Worm (Caenorhabditis elegans) whole organism, L2 larva: ENCODE results near the gene C17A2.2.
A peak's percentile ranks its signal among the peaks of the same experiment; 100 is the strongest.

Experiments used
- C34F6.9 ChIP-seq: fragments of 150-350 bp; optimal IDR thresholded peaks from 2 replicates; lab custom pipeline; 2014; ENCODE audit warnings: missing biosample characterization, missing genetic modification characterization
- Y55F3AM.14 ChIP-seq: fragments of 200-800 bp; sonication (Bioruptor generic); optimal IDR thresholded peaks from 2 replicates; lab custom pipeline; 2018; ENCODE audit warnings: mild to moderate bottlenecking, missing genetic modification characterization, missing compliant biosample characterization
- alr-1 ChIP-seq: fragments of 150-350 bp; optimal IDR thresholded peaks from 2 replicates; lab custom pipeline; 2014; ENCODE audit warnings: missing biosample characterization, missing genetic modification characterization
- ama-1 ChIP-seq: fragments of 150-350 bp; optimal IDR thresholded peaks from 2 replicates; lab custom pipeline; 2018; ENCODE audit warnings: inconsistent platforms
- blmp-1 ChIP-seq: sonication (generic microtip); optimal IDR thresholded peaks from 2 replicates; lab custom pipeline; 2017; ENCODE audit warnings: missing genetic modification characterization, mild to moderate bottlenecking, missing compliant biosample characterization, antibody characterized with exemption, moderate library complexity; ENCODE audit not compliant: insufficient read depth
- ceh-16 ChIP-seq: fragments of 150-350 bp; optimal IDR thresholded peaks from 2 replicates; lab custom pipeline; 2014; ENCODE audit warnings: missing biosample characterization, missing genetic modification characterization
- egl-27 ChIP-seq: sonication (generic microtip); optimal IDR thresholded peaks from 3 replicates; lab custom pipeline; 2017; ENCODE audit warnings: missing biosample characterization, missing genetic modification reagents, missing genetic modification characterization
- lin-11 ChIP-seq: fragments of 150-350 bp; sonication (generic microtip); optimal IDR thresholded peaks from 2 replicates; lab custom pipeline; 2014; ENCODE audit warnings: missing biosample characterization, missing genetic modification characterization, inconsistent platforms, mixed read lengths
- lin-39 ChIP-seq: fragments of 150-350 bp; optimal IDR thresholded peaks from 2 replicates; lab custom pipeline; 2014; ENCODE audit warnings: missing biosample characterization, missing genetic modification reagents, missing genetic modification characterization
- lsy-2 ChIP-seq, 2 experiments: fragments of 150-350 bp in 1 of 2; sonication (generic microtip) in 1 of 2; optimal IDR thresholded peaks; 2 replicates each; lab custom pipeline; 2014 to 2017; ENCODE audit warnings: missing biosample characterization in 2 of 2, missing genetic modification characterization in 2 of 2
- mab-5 ChIP-seq: fragments of 150-350 bp; optimal IDR thresholded peaks from 2 replicates; lab custom pipeline; 2014; ENCODE audit warnings: missing biosample characterization, missing genetic modification characterization
- nhr-10 ChIP-seq: sonication (generic microtip); optimal IDR thresholded peaks from 2 replicates; lab custom pipeline; 2017; ENCODE audit warnings: missing biosample characterization, missing genetic modification characterization
- nhr-11 ChIP-seq: fragments of 150-350 bp; optimal IDR thresholded peaks from 2 replicates; lab custom pipeline; 2014; ENCODE audit warnings: missing biosample characterization, missing genetic modification characterization
- nhr-12 ChIP-seq: fragments of 150-350 bp; optimal IDR thresholded peaks from 2 replicates; lab custom pipeline; 2014; ENCODE audit warnings: missing biosample characterization, missing genetic modification characterization
- nhr-129 ChIP-seq: fragments of 150-350 bp; optimal IDR thresholded peaks from 2 replicates; lab custom pipeline; 2014; ENCODE audit warnings: missing biosample characterization, missing genetic modification characterization
- nhr-21 ChIP-seq: fragments of 150-350 bp; optimal IDR thresholded peaks from 2 replicates; lab custom pipeline; 2014; ENCODE audit warnings: missing biosample characterization, missing genetic modification characterization
- nhr-23 ChIP-seq: fragments of 150-350 bp; optimal IDR thresholded peaks from 2 replicates; lab custom pipeline; 2014; ENCODE audit warnings: missing biosample characterization, missing genetic modification reagents, missing genetic modification characterization
- nhr-237 ChIP-seq: fragments of 150-350 bp; optimal IDR thresholded peaks from 2 replicates; lab custom pipeline; 2014; ENCODE audit warnings: missing biosample characterization, missing genetic modification characterization
- nhr-6 ChIP-seq: fragments of 150-350 bp; optimal IDR thresholded peaks from 2 replicates; lab custom pipeline; 2014; ENCODE audit warnings: missing biosample characterization, missing genetic modification characterization
- nhr-77 ChIP-seq: fragments of 150-350 bp; optimal IDR thresholded peaks from 2 replicates; lab custom pipeline; 2014; ENCODE audit warnings: missing biosample characterization, missing genetic modification characterization
- peb-1 ChIP-seq: fragments of 150-350 bp; optimal IDR thresholded peaks from 2 replicates; lab custom pipeline; 2014; ENCODE audit warnings: missing biosample characterization, missing genetic modification characterization
- skn-1 ChIP-seq: sonication (generic microtip); optimal IDR thresholded peaks from 2 replicates; lab custom pipeline; 2017; ENCODE audit warnings: missing biosample characterization, missing genetic modification characterization
- sma-3 ChIP-seq: sonication (generic microtip); optimal IDR thresholded peaks from 2 replicates; lab custom pipeline; 2016; ENCODE audit warnings: missing genetic modification reagents, missing genetic modification characterization, missing compliant biosample characterization
- sma-9 ChIP-seq, 2 experiments: fragments of 150-350 bp in 1 of 2; sonication (generic microtip) in 1 of 2; optimal IDR thresholded peaks; 2 replicates each; lab custom pipeline; 2014 to 2016; ENCODE audit warnings: missing genetic modification characterization in 2 of 2, mild to moderate bottlenecking in 1 of 2, missing biosample characterization in 1 of 2, missing compliant biosample characterization in 1 of 2, missing genetic modification reagents in 1 of 2, moderate library complexity in 1 of 2
- snpc-4 ChIP-seq: fragments of 150-350 bp; optimal IDR thresholded peaks from 2 replicates; lab custom pipeline; 2014; ENCODE audit warnings: missing biosample characterization, missing genetic modification characterization
- unc-62 ChIP-seq: fragments of 150-350 bp; optimal IDR thresholded peaks from 2 replicates; lab custom pipeline; 2014; ENCODE audit warnings: missing biosample characterization, missing genetic modification reagents, missing genetic modification characterization
- ztf-1 ChIP-seq: fragments of 200-800 bp; sonication (Bioruptor generic); conservative IDR thresholded peaks from 2 replicates; pipeline ENCODE4 v1.3.6; 2022; ENCODE audit warnings: missing genetic modification characterization, missing compliant biosample characterization

Gene C17A2.2

ce11 chrII:3816251-3816849 lies 29.8 kb upstream of the C17A2.2 start, which contains the start of gene fbxa-24:
Gene fbxa-24, plus strand, starts transcription at chrII:3816526.
- TF ChIP-seq nhr-129 (tag; lab: Kevin White, UChicago), result peak; percentile 5
- TF ChIP-seq lsy-2 (tag; optimal IDR thresholded peaks at IDR 0.05; lab: Kevin White, UChicago), result peak in 1 of 2 experiments; percentile 42
- TF ChIP-seq, all 48 proteins: peak for 2; not testable (repeated sequence) for 46

DNA sequence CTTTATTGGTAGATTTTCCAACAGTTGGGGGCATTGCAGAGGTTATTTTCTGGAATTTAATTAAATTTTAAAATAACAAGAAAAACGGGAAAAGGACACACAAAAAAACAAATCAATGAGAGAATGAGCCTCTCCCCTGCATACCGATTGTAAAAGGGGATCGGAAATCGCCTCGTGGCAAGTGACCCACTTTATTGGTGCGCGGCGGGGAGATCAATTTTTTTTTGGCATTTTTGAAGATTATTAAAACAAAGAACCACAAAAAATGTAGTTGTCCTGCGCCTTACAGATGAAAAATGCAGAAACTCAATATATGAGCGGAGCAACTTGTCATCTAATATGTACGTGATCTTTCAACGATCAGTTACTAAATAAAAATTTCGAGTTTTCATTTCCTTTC lies 24.9 kb upstream of the C17A2.2 start, which contains the start of gene F54D10.7:
Gene F54D10.7, minus strand, starts transcription at position 49 of the 400 bp plus-strand sequence.
- TF ChIP-seq nhr-10 (tag; lab: Kevin White, UChicago), result no peak

DNA sequence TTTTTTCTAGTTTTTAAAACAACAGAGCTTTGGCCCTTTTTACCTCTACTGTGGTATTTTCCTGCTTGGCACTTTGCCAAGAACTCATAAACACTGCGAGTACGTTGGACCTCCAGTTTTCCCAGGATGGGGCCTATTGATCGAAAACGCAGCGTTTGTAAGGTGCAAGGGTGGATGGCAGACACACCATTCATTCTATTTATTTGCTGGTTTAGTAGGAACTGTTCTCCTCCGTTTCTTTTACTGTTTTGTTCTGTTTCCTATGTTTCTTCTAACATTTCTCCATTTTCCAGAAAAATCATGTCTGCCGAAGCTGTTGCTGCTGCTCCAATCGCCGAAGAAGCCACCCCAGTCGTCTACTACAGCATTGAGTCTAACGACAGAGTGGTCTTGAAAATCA lies 22.3 kb upstream of the C17A2.2 start, which contains the start of gene skr-15:
Gene skr-15, plus strand, starts transcription at position 301 of the 400 bp plus-strand sequence.
- TF ChIP-seq sma-9 (GFP tag; optimal IDR thresholded peaks at IDR 0.05; lab: Kevin White, UChicago) (no peak), sma-9 (tag; optimal IDR thresholded peaks at IDR 0.05; lab: Kevin White, UChicago) (no peak), lin-39 (tag; lab: Kevin White, UChicago) (no peak), ceh-16 (tag; lab: Kevin White, UChicago) (no peak), skn-1 (no peak), alr-1 (tag; lab: Kevin White, UChicago) (no peak), nhr-12 (no peak), C34F6.9 (tag; lab: Kevin White, UChicago) (no peak), nhr-237 (no peak), nhr-23 (tag; lab: Kevin White, UChicago) (no peak), nhr-6 (no peak), unc-62 (GFP tag; lab: Kevin White, UChicago) (no peak), nhr-77 (tag; lab: Kevin White, UChicago) (no peak), lin-11 (tag; lab: Kevin White, UChicago) (no peak), nhr-10 (tag; lab: Kevin White, UChicago) (no peak), mab-5 (no peak)

DNA sequence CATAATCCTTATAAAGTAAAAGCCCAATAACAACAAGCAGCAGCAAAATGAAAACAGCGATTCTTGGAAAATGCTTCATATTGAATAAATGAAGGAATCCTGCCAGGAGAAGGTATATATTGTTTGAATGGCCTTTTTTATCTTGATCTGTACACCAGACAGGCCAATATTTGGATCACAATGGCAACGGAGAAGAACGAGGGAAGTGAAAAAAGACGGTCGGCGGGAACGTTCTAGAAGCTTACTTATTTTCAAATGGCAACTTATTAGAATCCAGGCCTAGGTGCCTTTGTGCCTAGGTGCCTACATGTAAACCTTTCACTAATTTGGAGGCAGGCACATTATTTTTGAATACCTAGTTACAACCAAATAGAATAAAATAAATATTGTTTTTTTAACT lies 18.3 kb upstream of the C17A2.2 start, which contains the start of gene F54D10.8:
Gene F54D10.8, minus strand, starts transcription at position 101 of the 400 bp plus-strand sequence.
- TF ChIP-seq Y55F3AM.14 (GFP tag; lab: Kevin White, UChicago) (no peak), egl-27 (tag; lab: Kevin White, UChicago) (no peak), lsy-2 (tag; optimal IDR thresholded peaks at IDR 0.05; lab: Kevin White, UChicago) (no peak), unc-62 (GFP tag; lab: Kevin White, UChicago) (no peak), nhr-12 (no peak), C34F6.9 (tag; lab: Kevin White, UChicago) (no peak), nhr-23 (tag; lab: Kevin White, UChicago) (no peak), snpc-4 (tag; lab: Kevin White, UChicago) (no peak), nhr-11 (tag; lab: Kevin White, UChicago) (no peak), nhr-129 (tag; lab: Kevin White, UChicago) (no peak), sma-3 (no peak), lin-11 (tag; lab: Kevin White, UChicago) (no peak), ceh-16 (tag; lab: Kevin White, UChicago) (no peak), nhr-10 (tag; lab: Kevin White, UChicago) (no peak), nhr-21 (tag; lab: Kevin White, UChicago) (no peak)
- TF ChIP-seq, all 48 proteins: peak for 0

- TF ChIP-seq mab-5 (no peak), blmp-1 (tag; lab: Kevin White, UChicago) (no peak), egl-27 (tag; lab: Kevin White, UChicago) (no peak), nhr-237 (no peak), ztf-1 (GFP tag; lab: Robert Waterston, UW) (no peak), C34F6.9 (tag; lab: Kevin White, UChicago) (no peak), peb-1 (no peak), nhr-12 (no peak), nhr-10 (tag; lab: Kevin White, UChicago) (no peak), ama-1 (lab: Kevin White, UChicago) (no peak)
These were observed 16.5 kb upstream of the C17A2.2 start for ce11 chrII:3829623-3830022.

DNA sequence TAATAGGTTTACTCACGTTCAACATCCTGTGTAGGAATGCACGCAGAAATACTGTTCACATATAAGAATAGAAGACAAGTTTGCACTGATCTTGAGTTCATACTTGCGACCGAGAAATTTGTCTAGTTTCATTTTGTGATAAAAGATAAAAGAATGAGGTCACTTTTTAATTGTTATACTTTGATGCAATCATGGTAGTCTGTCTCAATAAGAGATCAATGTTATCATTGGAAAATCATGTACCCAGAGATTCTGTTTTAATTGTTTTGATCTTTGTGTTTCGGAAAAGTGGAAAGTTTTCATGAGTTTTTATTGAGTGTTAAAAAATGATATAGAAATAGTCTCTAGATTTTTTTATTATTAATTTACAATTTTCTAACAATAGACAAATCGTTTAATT lies 13.7 kb upstream of the C17A2.2 start, which contains the start of gene F54D10.9:
Gene F54D10.9, minus strand, starts transcription at position 101 of the 400 bp plus-strand sequence.
- TF ChIP-seq sma-9 (GFP tag; optimal IDR thresholded peaks at IDR 0.05; lab: Kevin White, UChicago) (no peak), sma-9 (tag; optimal IDR thresholded peaks at IDR 0.05; lab: Kevin White, UChicago) (no peak), peb-1 (no peak)
